Worm (Caenorhabditis elegans): ENCODE measurements around the gene nhr-8.

DNA sequence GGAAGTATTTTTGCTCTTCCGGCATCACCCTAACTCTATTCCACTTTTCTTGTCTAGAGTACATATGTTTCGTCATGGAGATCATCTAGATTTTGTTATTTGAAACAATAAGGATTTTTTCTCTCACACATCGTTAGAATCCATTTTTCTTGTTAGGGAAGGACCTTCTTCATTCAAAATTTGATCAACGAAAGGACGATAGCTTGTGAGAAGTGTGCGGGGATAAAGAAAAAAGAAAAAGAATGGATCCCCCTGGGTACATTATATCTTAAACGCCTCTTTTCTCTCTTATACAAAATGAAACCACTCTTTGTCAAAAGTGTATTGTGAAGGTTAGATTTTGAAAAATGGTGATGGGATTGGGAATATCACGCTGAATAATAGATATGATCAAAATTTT is 49.2 kb upstream of the nhr-8 start:
- TF ChIP-seq W03F9.2 (tag; optimal IDR thresholded peaks at IDR 0.05) (no peak), him-1 (tag; optimal IDR thresholded peaks at IDR 0.05) (no peak), dao-5 (tag; optimal IDR thresholded peaks at IDR 0.05) (no peak)
